Worm (Caenorhabditis elegans) whole organism, L4 larva: ENCODE measurements around the gene nsph-1.1.

Source experiments
- D1046.2 ChIP-seq: fragments of 200-800 bp; sonication (Bioruptor generic); IDR thresholded peaks from 2 replicates; pipeline ENCODE4 v1.3.6; 2022; ENCODE audit warnings: missing genetic modification characterization, missing compliant biosample characterization
- F44E2.7 ChIP-seq: fragments of 200-800 bp; sonication (Bioruptor generic); IDR thresholded peaks from 2 replicates; pipeline ENCODE4 v2.1.2; 2022; ENCODE audit warnings: missing genetic modification characterization, missing compliant biosample characterization
- T20F7.1 ChIP-seq: fragments of 200-800 bp; sonication (Bioruptor generic); optimal IDR thresholded peaks from 2 replicates; lab custom pipeline; 2018; ENCODE audit warnings: mild to moderate bottlenecking, missing genetic modification characterization, missing compliant biosample characterization
- T26A8.4 ChIP-seq: fragments of 200-800 bp; sonication (Bioruptor generic); IDR thresholded peaks from 2 replicates; pipeline ENCODE4 v1.3.6; 2022; ENCODE audit warnings: missing genetic modification characterization, missing compliant biosample characterization
- Y5F2A.4 ChIP-seq: fragments of 200-800 bp; sonication (Bioruptor generic); optimal IDR thresholded peaks from 2 replicates; lab custom pipeline; 2018; ENCODE audit warnings: mild to moderate bottlenecking, missing genetic modification characterization, missing compliant biosample characterization
- ZK337.2 ChIP-seq: fragments of 200-800 bp; sonication (Bioruptor generic); IDR thresholded peaks from 2 replicates; pipeline ENCODE4 v1.3.6; 2022; ENCODE audit warnings: missing genetic modification reagents, missing genetic modification characterization, missing compliant biosample characterization
- ZK546.5 ChIP-seq, 2 experiments: sonication (generic microtip); optimal IDR thresholded peaks; 2 replicates each; lab custom pipeline; 2017; ENCODE audit warnings: missing biosample characterization in 2 of 2, missing genetic modification characterization in 2 of 2
- aha-1 ChIP-seq: fragments of 150-350 bp; peaks from one replicate; lab custom pipeline; 2014; ENCODE audit warnings: missing biosample characterization, missing genetic modification characterization
- arid-1 ChIP-seq: fragments of 200-800 bp; sonication (Bioruptor generic); conservative IDR thresholded peaks from 2 replicates; pipeline ENCODE4 v1.3.6; 2022; ENCODE audit warnings: missing genetic modification reagents, missing genetic modification characterization, missing compliant biosample characterization
- attf-4 ChIP-seq: sonication (generic microtip); optimal IDR thresholded peaks from 3 replicates; lab custom pipeline; 2017; ENCODE audit warnings: missing biosample characterization, missing genetic modification characterization
- ceh-28 ChIP-seq: fragments of 150-350 bp; optimal IDR thresholded peaks from 2 replicates; lab custom pipeline; 2014; ENCODE audit warnings: missing biosample characterization, missing genetic modification reagents, missing genetic modification characterization
- ceh-32 ChIP-seq: sonication (generic microtip); optimal IDR thresholded peaks from 2 replicates; lab custom pipeline; 2016; ENCODE audit warnings: mild to moderate bottlenecking, missing genetic modification characterization, missing compliant biosample characterization; ENCODE audit not compliant: poor library complexity
- ceh-44 ChIP-seq: fragments of 200-800 bp; sonication (Bioruptor generic); IDR thresholded peaks from 2 replicates; pipeline ENCODE4 v1.3.6; 2022; ENCODE audit warnings: missing genetic modification reagents, missing genetic modification characterization, missing compliant biosample characterization
- cey-2 ChIP-seq: sonication (generic microtip); optimal IDR thresholded peaks from 3 replicates; lab custom pipeline; 2017; ENCODE audit warnings: missing genetic modification characterization, mild to moderate bottlenecking, missing compliant biosample characterization, antibody characterized with exemption, borderline replicate concordance; ENCODE audit not compliant: insufficient read depth
- daf-12 ChIP-seq: fragments of 150-350 bp; optimal IDR thresholded peaks from 2 replicates; lab custom pipeline; 2014; ENCODE audit warnings: missing biosample characterization, missing genetic modification reagents, missing genetic modification characterization
- daf-16 ChIP-seq, 3 experiments: sonication (generic microtip); optimal IDR thresholded peaks; 2 replicates each; lab custom pipeline; 2016 to 2017; ENCODE audit warnings: missing genetic modification characterization in 3 of 3, missing genetic modification reagents in 3 of 3, mild to moderate bottlenecking in 2 of 3, missing compliant biosample characterization in 2 of 3, missing biosample characterization in 1 of 3, moderate library complexity in 1 of 3
- dpl-1 ChIP-seq: fragments of 150-350 bp; optimal IDR thresholded peaks from 2 replicates; lab custom pipeline; 2014; ENCODE audit warnings: missing biosample characterization, missing genetic modification reagents, missing genetic modification characterization
- duxl-1 ChIP-seq: sonication (generic microtip); optimal IDR thresholded peaks from 2 replicates; lab custom pipeline; 2016; ENCODE audit warnings: mild to moderate bottlenecking, missing genetic modification characterization, moderate library complexity, missing compliant biosample characterization; ENCODE audit not compliant: poor library complexity
- dve-1 ChIP-seq: sonication (generic microtip); optimal IDR thresholded peaks from 2 replicates; lab custom pipeline; 2017; ENCODE audit warnings: antibody characterized with exemption, mild to moderate bottlenecking, missing genetic modification characterization, missing compliant biosample characterization; ENCODE audit not compliant: insufficient read depth
- hif-1 ChIP-seq, 2 experiments: sonication (generic microtip); optimal IDR thresholded peaks; 2 replicates each; lab custom pipeline; 2016 to 2017; ENCODE audit warnings: missing compliant biosample characterization in 2 of 2, missing genetic modification characterization in 2 of 2, missing genetic modification reagents in 2 of 2, missing genotype in 2 of 2, mild to moderate bottlenecking in 1 of 2
- hlh-30 ChIP-seq: sonication (generic microtip); optimal IDR thresholded peaks from 2 replicates; lab custom pipeline; 2017; ENCODE audit warnings: antibody characterized with exemption, mild to moderate bottlenecking, missing genetic modification characterization, missing compliant biosample characterization; ENCODE audit not compliant: insufficient read depth
- hmg-1.1 ChIP-seq: fragments of 200-800 bp; sonication (Bioruptor generic); IDR thresholded peaks from 2 replicates; pipeline ENCODE4 v1.3.6; 2022; ENCODE audit warnings: missing genetic modification reagents, missing genetic modification characterization, missing compliant biosample characterization
- lim-7 ChIP-seq: fragments of 200-800 bp; sonication (Bioruptor generic); IDR thresholded peaks from 2 replicates; pipeline ENCODE4 v1.3.6; 2022; ENCODE audit warnings: missing genetic modification characterization, missing compliant biosample characterization
- lin-39 ChIP-seq: fragments of 150-350 bp; optimal IDR thresholded peaks from 2 replicates; lab custom pipeline; 2014; ENCODE audit warnings: missing biosample characterization, missing genetic modification reagents, missing genetic modification characterization
- lir-3 ChIP-seq: sonication (generic microtip); optimal IDR thresholded peaks from 2 replicates; lab custom pipeline; 2016; ENCODE audit warnings: mild to moderate bottlenecking, missing genetic modification characterization, missing compliant biosample characterization
- lsy-2 ChIP-seq, 2 experiments: fragments of 150-350 bp in 1 of 2; sonication (generic microtip) in 1 of 2; optimal IDR thresholded peaks; 2 replicates each; lab custom pipeline; 2014 to 2017; ENCODE audit warnings: missing biosample characterization in 2 of 2, missing genetic modification characterization in 2 of 2
- madf-9 ChIP-seq: fragments of 200-800 bp; sonication (Bioruptor generic); conservative IDR thresholded peaks from 2 replicates; pipeline ENCODE4 v1.3.6; 2022; ENCODE audit warnings: missing genetic modification reagents, missing genetic modification characterization, missing compliant biosample characterization
- mdl-1 ChIP-seq, 2 experiments: fragments of 150-350 bp in 1 of 2; sonication (generic microtip) in 1 of 2; optimal IDR thresholded peaks; 2 replicates each; lab custom pipeline; 2014 to 2017; ENCODE audit warnings: missing biosample characterization in 2 of 2, missing genetic modification characterization in 2 of 2
- mdt-29 ChIP-seq: fragments of 200-800 bp; sonication (Bioruptor generic); IDR thresholded peaks from 2 replicates; pipeline ENCODE4 v1.3.6; 2022; ENCODE audit warnings: missing genetic modification reagents, missing genetic modification characterization, missing compliant biosample characterization
- mep-1 ChIP-seq: fragments of 150-350 bp; sonication (generic microtip); optimal IDR thresholded peaks from 3 replicates; lab custom pipeline; 2014; ENCODE audit warnings: missing biosample characterization, missing genetic modification characterization
- mes-2 ChIP-seq: sonication (generic microtip); optimal IDR thresholded peaks from 2 replicates; lab custom pipeline; 2016; ENCODE audit warnings: missing genotype, mild to moderate bottlenecking, missing genetic modification characterization, missing compliant biosample characterization; ENCODE audit not compliant: poor library complexity, severe bottlenecking
- mxl-2 ChIP-seq: fragments of 200-800 bp; sonication (Bioruptor generic); conservative IDR thresholded peaks from 2 replicates; pipeline ENCODE4 v1.3.6; 2022; ENCODE audit warnings: missing genetic modification reagents, missing genetic modification characterization, missing compliant biosample characterization
- nhr-102 ChIP-seq: sonication (generic microtip); optimal IDR thresholded peaks from 2 replicates; lab custom pipeline; 2016; ENCODE audit warnings: mild to moderate bottlenecking, missing genetic modification characterization, moderate library complexity, missing compliant biosample characterization
- nhr-237 ChIP-seq: sonication (generic microtip); optimal IDR thresholded peaks from 2 replicates; lab custom pipeline; 2017; ENCODE audit warnings: missing biosample characterization, missing genetic modification characterization
- nhr-28 ChIP-seq: fragments of 150-350 bp; optimal IDR thresholded peaks from 2 replicates; lab custom pipeline; 2014; ENCODE audit warnings: missing biosample characterization, missing genetic modification characterization
- nhr-48 ChIP-seq: sonication (generic microtip); optimal IDR thresholded peaks from 2 replicates; lab custom pipeline; 2016; ENCODE audit warnings: mild to moderate bottlenecking, missing genetic modification characterization, missing compliant biosample characterization
- nhr-6 ChIP-seq: fragments of 150-350 bp; optimal IDR thresholded peaks from 2 replicates; lab custom pipeline; 2014; ENCODE audit warnings: missing biosample characterization, missing genetic modification characterization
- nhr-77 ChIP-seq: fragments of 150-350 bp; optimal IDR thresholded peaks from 2 replicates; lab custom pipeline; 2014; ENCODE audit warnings: missing biosample characterization, missing genetic modification characterization
- pqm-1 ChIP-seq: sonication (generic microtip); optimal IDR thresholded peaks from 2 replicates; lab custom pipeline; 2017; ENCODE audit warnings: missing biosample characterization, missing genetic modification characterization
- snpc-4 ChIP-seq: fragments of 150-350 bp; optimal IDR thresholded peaks from 2 replicates; lab custom pipeline; 2014; ENCODE audit warnings: missing biosample characterization, missing genetic modification characterization
- unc-62 ChIP-seq, 3 experiments: fragments of 150-350 bp in 1 of 3; sonication (generic microtip); optimal IDR thresholded peaks in 2 of 3; peaks in 1 of 3; 1 replicate in 1 of 3; 2 replicates in 2 of 3; lab custom pipeline; 2014 to 2017; ENCODE audit warnings: missing biosample characterization in 3 of 3, missing genetic modification characterization in 3 of 3, missing genetic modification reagents in 3 of 3, missing genotype in 1 of 3
- vab-7 ChIP-seq: fragments of 200-800 bp; sonication (Bioruptor generic); IDR thresholded peaks from 2 replicates; pipeline ENCODE4 v1.3.6; 2022; ENCODE audit warnings: missing genetic modification reagents, missing genetic modification characterization, missing compliant biosample characterization
- zfp-2 ChIP-seq: sonication (generic microtip); optimal IDR thresholded peaks from 2 replicates; lab custom pipeline; 2016; ENCODE audit warnings: mild to moderate bottlenecking, missing genetic modification characterization, missing compliant biosample characterization
- ztf-7 ChIP-seq: fragments of 150-350 bp; optimal IDR thresholded peaks from 2 replicates; lab custom pipeline; 2014; ENCODE audit warnings: missing biosample characterization, missing genetic modification characterization

The nsph-1.1 gene

DNA sequence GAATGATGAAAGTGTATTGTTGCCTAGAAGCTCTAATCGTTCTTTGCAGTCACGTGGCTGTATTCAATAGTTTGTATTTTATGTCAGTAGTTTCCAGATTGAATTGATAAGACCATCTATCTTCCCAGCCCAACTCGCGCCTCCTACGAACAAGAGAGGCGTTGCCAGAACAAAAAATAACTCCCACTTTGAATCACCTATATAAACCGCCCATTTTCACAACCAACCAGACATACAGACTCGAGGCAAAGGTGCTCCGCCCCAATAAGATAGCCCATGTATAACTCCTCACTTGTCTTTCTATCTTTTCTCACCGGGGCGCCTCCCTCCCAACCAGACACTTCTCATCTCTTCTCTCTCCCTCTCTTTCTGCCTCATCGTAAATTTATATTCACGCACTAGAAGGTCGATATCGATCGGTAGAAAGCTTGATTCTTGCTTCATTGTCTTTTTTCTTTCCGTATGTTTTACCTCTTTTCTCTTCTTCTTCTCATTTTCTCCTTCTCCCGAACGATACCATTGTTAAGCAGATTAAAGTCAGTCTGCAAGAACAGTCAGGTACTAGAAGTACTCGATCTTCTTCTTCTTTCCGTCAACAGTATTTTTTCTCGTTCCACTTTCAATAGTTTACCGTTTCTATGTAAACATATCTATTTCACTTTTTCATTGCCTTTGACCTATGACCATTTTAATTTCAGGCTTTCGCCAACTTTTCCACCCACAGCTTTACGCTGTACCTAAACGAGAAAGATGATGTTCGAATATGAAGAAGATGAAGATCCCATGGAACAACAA lies 23.0 kb upstream of the nsph-1.1 start, which contains the start of gene mak-1 (continued):
- TF ChIP-seq zfp-2 (tag; lab: Kevin White, UChicago) (no peak), daf-12 (tag; lab: Kevin White, UChicago) (no peak), arid-1 (peak; percentile 39; the same call in 1 of the 2 replicates), nhr-102 (tag; lab: Kevin White, UChicago) (peak; percentile 51), daf-16 (GFP tag; optimal IDR thresholded peaks at IDR 0.05; lab: Kevin White, UChicago) (no peak), daf-16 (tag; optimal IDR thresholded peaks at IDR 0.05; lab: Kevin White, UChicago) (peak; percentile 68), D1046.2 (GFP tag; lab: Robert Waterston, UW) (no peak), nhr-28 (tag; lab: Kevin White, UChicago) (peak; percentile 96), nhr-48 (tag; lab: Kevin White, UChicago) (peak; percentile 87), aha-1 (tag; lab: Kevin White, UChicago) (peak; percentile 96), nhr-237 (tag; lab: Kevin White, UChicago) (no peak), nhr-77 (tag; lab: Kevin White, UChicago) (no peak), hif-1 (tag; optimal IDR thresholded peaks at IDR 0.05; lab: Kevin White, UChicago) (peak in 1 of 2 experiments; percentile 45), mdt-29 (GFP tag; lab: Robert Waterston, UW) (no peak), ZK546.5 (tag; optimal IDR thresholded peaks at IDR 0.05; lab: Kevin White, UChicago) (no peak), ZK337.2 (no peak), lim-7 (GFP tag; lab: Robert Waterston, UW) (no peak), dve-1 (tag; lab: Kevin White, UChicago) (peak; percentile 73), mdl-1 (tag; optimal IDR thresholded peaks at IDR 0.05; lab: Kevin White, UChicago) (peak; percentile 27 to 88), ceh-28 (peak; percentile 8), ceh-32 (tag; lab: Kevin White, UChicago) (no peak), Y5F2A.4 (GFP tag; lab: Kevin White, UChicago) (no peak), F44E2.7 (GFP tag; lab: Robert Waterston, UW) (no peak), madf-9 (GFP tag; lab: Robert Waterston, UW) (peak; percentile 36; the same call in 1 of the 2 replicates), lir-3 (tag; lab: Kevin White, UChicago) (no peak), hmg-1.1 (0 out of 2 replicates have a peak, but pooled peaks have one; percentile 15), mes-2 (tag; lab: Kevin White, UChicago) (peak; percentile 20), snpc-4 (no peak), mxl-2 (GFP tag; lab: Robert Waterston, UW) (no peak), nhr-6 (tag; lab: Kevin White, UChicago) (peak; percentile 39), dpl-1 (GFP tag; lab: Kevin White, UChicago) (no peak), lsy-2 (tag; optimal IDR thresholded peaks at IDR 0.05; lab: Kevin White, UChicago) (peak in 1 of 2 experiments; percentile 33), pqm-1 (tag; lab: Kevin White, UChicago) (peak; percentile 37), lin-39 (no peak), cey-2 (tag; lab: Kevin White, UChicago) (no peak), attf-4 (tag; lab: Kevin White, UChicago) (no peak)

DNA sequence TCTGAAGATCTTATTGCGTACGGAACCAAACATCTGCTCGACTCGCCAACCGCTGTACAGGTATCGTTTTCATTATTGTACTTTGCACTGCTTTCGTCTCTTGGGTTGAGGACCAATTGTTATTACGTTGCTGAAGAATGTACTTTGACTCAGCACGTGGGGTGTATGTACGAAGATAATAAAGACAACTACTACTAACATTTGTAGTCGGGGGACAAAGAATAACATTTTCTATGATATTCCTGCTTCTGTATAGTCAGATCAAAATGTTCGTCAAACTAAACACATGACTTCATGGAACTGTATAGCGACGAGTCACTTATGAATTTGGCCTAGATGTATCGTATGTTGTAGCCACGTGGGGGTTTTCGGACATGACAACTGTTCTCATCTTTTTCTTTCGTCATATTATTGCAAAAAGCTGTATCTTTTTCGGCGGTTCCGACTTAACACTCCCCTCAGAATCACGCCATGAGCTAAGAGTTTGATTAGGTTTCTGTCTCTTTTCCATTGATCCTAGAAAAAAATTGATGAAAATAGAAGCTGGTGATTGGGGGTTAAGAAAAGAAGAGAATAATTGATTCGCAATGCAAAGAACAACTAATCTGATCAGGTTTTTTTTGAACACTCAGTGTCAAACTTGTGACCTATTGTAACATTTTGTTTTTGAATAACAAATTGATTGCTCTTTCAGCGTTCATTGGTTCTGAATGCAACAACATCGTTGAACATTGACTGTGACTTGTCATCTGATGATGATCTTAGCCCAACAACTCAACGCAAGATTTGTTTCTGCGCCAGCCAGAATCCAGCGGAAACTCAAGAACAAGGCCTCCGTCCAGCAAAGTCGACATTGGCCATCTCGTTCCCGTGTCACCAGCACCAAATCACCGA lies 21.8 kb upstream of the nsph-1.1 start:
- TF ChIP-seq mep-1 (peak; percentile 11), T20F7.1 (GFP tag; lab: Kevin White, UChicago) (peak; percentile 4), daf-16 (GFP tag; optimal IDR thresholded peaks at IDR 0.05; lab: Kevin White, UChicago) (no peak), daf-16 (tag; optimal IDR thresholded peaks at IDR 0.05; lab: Kevin White, UChicago) (peak; percentile 31), hlh-30 (tag; lab: Kevin White, UChicago) (peak; percentile 26), unc-62 (GFP tag; optimal IDR thresholded peaks at IDR 0.05 in 1 of 2; lab: Kevin White, UChicago) (peak in 1 of 2 experiments; percentile 76), unc-62 (tag; optimal IDR thresholded peaks at IDR 0.05; lab: Kevin White, UChicago) (no peak), T26A8.4 (peak; percentile 64), hif-1 (tag; optimal IDR thresholded peaks at IDR 0.05; lab: Kevin White, UChicago) (peak in 1 of 2 experiments; percentile 14), vab-7 (GFP tag; lab: Robert Waterston, UW) (no peak; the same call in 1 of the 2 replicates), zfp-2 (tag; lab: Kevin White, UChicago) (no peak), ztf-7 (tag; lab: Kevin White, UChicago) (no peak), duxl-1 (tag; lab: Kevin White, UChicago) (peak; percentile 64), ceh-44 (GFP tag; lab: Robert Waterston, UW) (0 out of 2 replicates have a peak, but pooled peaks have one; percentile 3), mdt-29 (GFP tag; lab: Robert Waterston, UW) (no peak; the same call in 1 of the 2 replicates)
